Worm (Caenorhabditis elegans): ENCODE results near the gene sphr-1.

Gene sphr-1

DNA sequence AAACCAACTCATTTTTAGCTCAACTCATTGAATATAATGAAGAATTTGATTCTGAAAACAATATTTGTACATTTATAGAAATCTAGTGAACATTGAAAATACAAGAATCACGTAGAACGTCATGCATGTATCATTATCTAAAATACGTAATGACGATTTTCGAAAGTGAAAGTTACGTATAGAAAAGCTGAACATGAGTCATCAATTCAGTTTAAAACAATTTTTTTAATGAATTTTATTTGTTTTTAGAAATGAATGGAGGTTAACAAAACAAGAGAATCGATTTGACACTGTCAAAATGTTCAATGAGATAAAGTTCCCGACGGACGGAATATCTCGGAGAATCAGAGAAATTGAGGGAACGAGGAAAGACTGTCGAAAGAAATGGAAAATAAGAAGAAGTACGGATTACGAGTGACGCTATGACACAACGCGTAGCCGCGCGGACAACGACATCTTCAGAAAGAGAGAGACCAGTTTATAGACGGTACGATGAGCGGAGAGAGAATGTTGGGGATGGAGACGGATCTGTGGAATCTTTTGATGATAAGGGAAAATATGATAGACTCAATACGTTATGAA lies 9.7 kb upstream of the sphr-1 start, which contains the start of gene ptr-1:
Gene ptr-1 (minus strand): TSS at position 51 of the 582 bp plus-strand sequence.
- TF ChIP-seq flh-1 (GFP tag; optimal IDR thresholded peaks at IDR 0.05) (no peak), hlh-1 (tag; optimal IDR thresholded peaks at IDR 0.05) (no peak), ham-2 (GFP tag; optimal IDR thresholded peaks at IDR 0.05) (peak; percentile 13), lin-13 (tag; optimal IDR thresholded peaks at IDR 0.05) (no peak), ztf-11 (tag; optimal IDR thresholded peaks at IDR 0.05) (no peak), bed-3 (GFP tag; optimal IDR thresholded peaks at IDR 0.05) (no peak), ceh-43 (GFP tag; optimal IDR thresholded peaks at IDR 0.05) (no peak), blmp-1 (tag; optimal IDR thresholded peaks at IDR 0.05) (peak; percentile 32), sem-2 (GFP tag; optimal IDR thresholded peaks at IDR 0.05) (no peak), lin-32 (GFP tag; optimal IDR thresholded peaks at IDR 0.05) (no peak), unc-120 (tag; optimal IDR thresholded peaks at IDR 0.05; ENCODE audit: poor library complexity, severe bottlenecking) (no peak), ceh-39 (tag; optimal IDR thresholded peaks at IDR 0.05) (no peak), pha-4 (tag; optimal IDR thresholded peaks at IDR 0.05) (no peak), ces-1 (GFP tag; optimal IDR thresholded peaks at IDR 0.05) (no peak)

DNA sequence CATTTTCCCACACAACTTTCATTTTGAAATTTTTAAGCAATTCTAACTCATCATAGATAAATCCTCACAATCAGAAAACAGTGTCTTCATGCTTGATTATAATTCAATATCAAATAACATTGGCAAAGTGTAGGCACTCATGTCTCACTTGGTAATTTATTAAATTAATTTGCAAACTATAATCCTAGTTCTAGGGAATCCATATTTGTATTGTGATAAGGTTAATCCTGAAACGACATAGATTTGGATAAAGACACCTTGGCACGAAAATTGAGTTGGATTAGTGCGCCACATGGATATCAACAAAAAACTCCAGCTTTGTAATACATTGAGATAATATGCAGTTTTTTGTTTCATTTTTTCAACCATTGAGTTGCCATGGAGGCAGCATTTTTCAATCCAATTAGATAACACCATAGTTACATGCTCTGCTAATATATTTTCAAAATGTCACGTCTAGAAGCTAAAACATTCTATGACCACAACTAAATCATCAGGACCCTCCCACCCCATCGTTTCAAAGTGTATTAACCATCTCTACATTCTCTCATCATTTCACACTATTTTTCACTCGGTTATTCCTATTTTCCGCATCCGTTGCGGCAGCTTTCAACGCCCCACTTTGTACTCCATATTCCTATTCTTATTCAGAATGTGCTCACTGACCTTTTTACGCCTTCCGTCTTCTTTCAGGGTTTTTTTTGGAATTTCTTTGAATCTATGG lies 7.5 kb upstream of the sphr-1 start:
- TF ChIP-seq cnd-1 (tag; optimal IDR thresholded peaks at IDR 0.05) (no peak), nhr-12 (tag; optimal IDR thresholded peaks at IDR 0.05) (no peak), ces-1 (GFP tag; optimal IDR thresholded peaks at IDR 0.05) (peak; percentile 78), nhr-28 (tag; optimal IDR thresholded peaks at IDR 0.05) (no peak)

DNA sequence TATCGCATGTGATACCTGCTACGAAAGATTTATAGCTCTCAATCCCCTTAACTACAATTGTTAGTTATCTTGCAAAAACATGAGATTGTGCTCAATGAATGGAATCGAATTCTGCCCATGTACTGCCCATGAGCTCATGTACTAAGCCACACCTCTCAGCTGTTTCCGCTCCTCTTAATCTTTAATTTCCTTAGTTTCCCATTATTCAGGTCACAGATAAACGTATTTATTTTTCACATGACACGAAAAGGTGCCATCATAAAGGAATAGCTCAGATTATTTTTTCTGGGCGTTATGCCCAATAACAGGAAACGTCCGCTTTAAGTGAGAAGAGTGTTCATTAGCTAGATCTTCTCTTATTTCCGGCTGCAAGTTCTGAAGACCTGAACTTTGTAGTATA lies 5.4 kb upstream of the sphr-1 start:
- TF ChIP-seq mep-1 (tag; optimal IDR thresholded peaks at IDR 0.05): no peak
- no peak for TF ChIP-seq pha-4 (tag; optimal IDR thresholded peaks at IDR 0.05)
- no peak for TF ChIP-seq flh-1 (GFP tag; optimal IDR thresholded peaks at IDR 0.05)
- no peak for TF ChIP-seq M03D4.4 (tag; optimal IDR thresholded peaks at IDR 0.05)
- no peak for TF ChIP-seq unc-39 (tag; optimal IDR thresholded peaks at IDR 0.05)
- no peak for TF ChIP-seq nhr-2 (tag; optimal IDR thresholded peaks at IDR 0.05)
- TF ChIP-seq unc-120 (tag; optimal IDR thresholded peaks at IDR 0.05; ENCODE audit: poor library complexity, severe bottlenecking): no peak

DNA sequence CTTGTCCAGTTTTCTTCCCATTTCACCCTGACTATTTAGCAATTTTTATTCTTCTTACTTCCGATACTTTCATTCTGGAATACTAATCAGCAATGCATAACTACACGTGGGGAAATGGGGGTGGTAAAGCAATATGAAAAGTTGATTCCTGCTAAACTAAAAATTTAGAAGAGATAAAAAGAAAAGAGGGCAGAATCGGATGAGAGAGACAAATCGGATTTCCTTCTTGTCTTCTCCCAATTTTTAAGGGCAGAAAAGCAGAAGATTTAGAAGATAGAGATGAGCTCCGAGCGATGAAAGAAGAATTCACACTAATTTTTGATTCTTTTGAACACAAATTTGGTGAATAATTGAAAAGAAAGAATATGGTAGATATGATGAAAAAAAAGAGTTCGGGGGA lies 2.6 kb downstream of the sphr-1 start:
- TF ChIP-seq nhr-28 (tag; optimal IDR thresholded peaks at IDR 0.05) (no peak), ces-1 (GFP tag; optimal IDR thresholded peaks at IDR 0.05) (peak; percentile 87), elt-3 (tag; optimal IDR thresholded peaks at IDR 0.05) (no peak), lin-13 (tag; optimal IDR thresholded peaks at IDR 0.05) (no peak)

DNA sequence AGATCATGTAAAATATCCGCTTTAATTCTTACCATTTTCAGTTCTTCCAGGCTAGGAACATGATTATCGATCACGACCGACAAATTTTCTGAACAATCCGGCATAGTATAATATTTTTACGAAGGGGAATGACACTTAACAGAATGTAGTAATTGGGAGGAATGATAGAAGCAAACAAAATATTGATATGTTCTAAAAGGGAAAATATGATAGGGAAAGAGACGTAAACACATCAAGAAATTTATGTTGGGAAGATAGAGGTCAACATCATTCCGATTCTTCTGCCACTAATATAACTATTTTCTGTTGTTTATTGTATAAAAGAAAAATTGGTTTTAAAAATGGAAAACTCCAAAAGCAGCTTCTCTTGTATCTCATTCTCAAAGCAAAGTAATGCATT lies 5.7 kb downstream of the sphr-1 start, which contains the start of gene C24B5.4:
Gene C24B5.4 (minus strand): TSS at position 206 of the 400 bp plus-strand sequence.
- TF ChIP-seq ham-2 (GFP tag; optimal IDR thresholded peaks at IDR 0.05) (no peak), nhr-28 (tag; optimal IDR thresholded peaks at IDR 0.05) (no peak), drap-1 (GFP tag; optimal IDR thresholded peaks at IDR 0.05) (no peak), nhr-237 (tag; optimal IDR thresholded peaks at IDR 0.05) (no peak), sptf-1 (tag; optimal IDR thresholded peaks at IDR 0.05) (no peak), ces-1 (GFP tag; optimal IDR thresholded peaks at IDR 0.05) (no peak), tbx-8 (GFP tag; optimal IDR thresholded peaks at IDR 0.05) (no peak), lin-13 (tag; optimal IDR thresholded peaks at IDR 0.05) (no peak), M03D4.4 (tag; optimal IDR thresholded peaks at IDR 0.05) (no peak), hlh-1 (tag; optimal IDR thresholded peaks at IDR 0.05) (no peak), nhr-2 (tag; optimal IDR thresholded peaks at IDR 0.05) (no peak), mab-5 (tag; optimal IDR thresholded peaks at IDR 0.05) (no peak), ceh-83 (GFP tag; optimal IDR thresholded peaks at IDR 0.05) (no peak), unc-39 (tag; optimal IDR thresholded peaks at IDR 0.05) (no peak)

DNA sequence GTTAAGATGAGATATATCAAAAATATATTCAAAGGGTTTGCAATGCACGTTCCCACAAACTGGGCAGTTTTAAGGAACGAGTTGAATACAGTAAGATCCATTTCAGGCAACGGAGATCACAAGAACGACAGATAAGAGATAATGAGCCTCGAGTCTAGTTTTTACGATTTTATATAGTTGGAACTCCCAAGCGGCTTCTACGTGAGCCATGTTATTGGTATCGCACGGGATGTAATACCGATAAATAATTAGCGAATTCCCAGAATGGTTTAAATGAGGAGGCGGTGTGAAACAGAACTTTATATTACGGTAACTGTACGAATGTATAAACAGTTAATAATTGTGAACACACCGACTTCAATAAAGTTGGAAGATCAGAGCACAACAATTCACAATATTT lies 7.5 kb downstream of the sphr-1 start, which contains the start of gene str-177:
Gene str-177 (minus strand): TSS at position 101 of the 400 bp plus-strand sequence.
- TF ChIP-seq unc-120 (tag; optimal IDR thresholded peaks at IDR 0.05; ENCODE audit: poor library complexity, severe bottlenecking) (no peak), nhr-28 (tag; optimal IDR thresholded peaks at IDR 0.05) (no peak), ces-1 (GFP tag; optimal IDR thresholded peaks at IDR 0.05) (no peak), ztf-11 (tag; optimal IDR thresholded peaks at IDR 0.05) (no peak), drap-1 (GFP tag; optimal IDR thresholded peaks at IDR 0.05) (no peak), M03D4.4 (tag; optimal IDR thresholded peaks at IDR 0.05) (no peak), hlh-1 (tag; optimal IDR thresholded peaks at IDR 0.05) (no peak), ceh-83 (GFP tag; optimal IDR thresholded peaks at IDR 0.05) (no peak), flh-1 (GFP tag; optimal IDR thresholded peaks at IDR 0.05) (no peak), bed-3 (GFP tag; optimal IDR thresholded peaks at IDR 0.05) (no peak), zip-8 (tag; optimal IDR thresholded peaks at IDR 0.05) (no peak), mab-5 (tag; optimal IDR thresholded peaks at IDR 0.05) (no peak), blmp-1 (tag; optimal IDR thresholded peaks at IDR 0.05) (no peak), lsy-2 (tag; optimal IDR thresholded peaks at IDR 0.05) (no peak), snpc-4 (tag; optimal IDR thresholded peaks at IDR 0.05) (no peak), mls-2 (tag; optimal IDR thresholded peaks at IDR 0.05) (no peak), elt-1 (tag; optimal IDR thresholded peaks at IDR 0.05; ENCODE audit: borderline replicate concordance, insufficient read depth) (no peak), sptf-1 (tag; optimal IDR thresholded peaks at IDR 0.05) (no peak), ceh-43 (GFP tag; optimal IDR thresholded peaks at IDR 0.05) (no peak)

Measured in whole organism, mixed stage, embryonic.